Fruit fly (Drosophila melanogaster): Measurements from ENCODE around the gene CG14451.

The CG14451 gene

dm6 chr3L:22717137-22717767 is 4.6 kb downstream of the CG14451 start, which contains the start of the genes ArfGAP3 and CG32452 (continued):
- TF ChIP-seq CG17802 (tag; optimal IDR thresholded peaks at IDR 0.05) (peak; percentile 58), Sry-δ (GFP tag; optimal IDR thresholded peaks at IDR 0.05) (peak; percentile 56), CG8359 (GFP tag; optimal IDR thresholded peaks at IDR 0.05; ENCODE audit: borderline replicate concordance) (no peak), Ptx1 (GFP tag; IDR thresholded peaks at IDR 0.05) (peak; percentile 80), zen2 (GFP tag; IDR thresholded peaks at IDR 0.05; ENCODE audit: partially characterized antibody) (peak; percentile 27; the same call in 2 of the 3 replicates), mirr (GFP tag; optimal IDR thresholded peaks at IDR 0.05) (peak; percentile 51), hbn (GFP tag; IDR thresholded peaks at IDR 0.05; ENCODE audit: partially characterized antibody) (peak; percentile 67), hth (optimal IDR thresholded peaks at IDR 0.05) (no peak), CG31224 (GFP tag; IDR thresholded peaks at IDR 0.05) (peak; percentile 41; the same call in 1 of the 2 replicates), CG6654 (GFP tag; optimal IDR thresholded peaks at IDR 0.05) (no peak), CG9797 (GFP tag; optimal IDR thresholded peaks at IDR 0.05) (peak; percentile 22), ftz-f1 (GFP tag; optimal IDR thresholded peaks at IDR 0.05) (peak; percentile 77), Antp (GFP tag; optimal IDR thresholded peaks at IDR 0.05) (peak; percentile 36), CG14441 (GFP tag; IDR thresholded peaks at IDR 0.05) (peak; percentile 79), CG4730 (GFP tag; IDR thresholded peaks at IDR 0.05) (peak; percentile 41; the same call in 1 of the 2 replicates), Drgx (GFP tag; IDR thresholded peaks at IDR 0.05) (peak; percentile 59), gcm (GFP tag; optimal IDR thresholded peaks at IDR 0.05) (peak; percentile 54), fd64A (GFP tag; optimal IDR thresholded peaks at IDR 0.05) (no peak), nerfin-2 (GFP tag; IDR thresholded peaks at IDR 0.05; ENCODE audit: partially characterized antibody) (no peak), CG18011 (GFP tag; optimal IDR thresholded peaks at IDR 0.05) (peak; percentile 95), CG12155 (GFP tag; optimal IDR thresholded peaks at IDR 0.05) (peak; percentile 78), CG10543 (GFP tag; optimal IDR thresholded peaks at IDR 0.05) (peak; percentile 81), sim (GFP tag; IDR thresholded peaks at IDR 0.05) (no peak), CG18262 (tag; optimal IDR thresholded peaks at IDR 0.05) (peak; percentile 77), en (GFP tag; optimal IDR thresholded peaks at IDR 0.05) (peak; percentile 5), jigr1 (GFP tag; IDR thresholded peaks at IDR 0.05) (no peak), bbx (GFP tag; IDR thresholded peaks at IDR 0.05; ENCODE audit: partially characterized antibody) (peak; percentile 26; the same call in 1 of the 2 replicates), aop (GFP tag; IDR thresholded peaks at IDR 0.05) (0 out of 2 replicates have a peak, but pooled peaks have one; percentile 23), oc (tag; optimal IDR thresholded peaks at IDR 0.05) (peak; percentile 33), CG12104 (GFP tag; optimal IDR thresholded peaks at IDR 0.05) (peak; percentile 73), CG12391 (tag; optimal IDR thresholded peaks at IDR 0.05) (peak; percentile 87), HmgD (GFP tag; optimal IDR thresholded peaks at IDR 0.05) (peak; percentile 41), hkb (optimal IDR thresholded peaks at IDR 0.05) (no peak), hkb (GFP tag; IDR thresholded peaks at IDR 0.05) (peak; percentile 73), nerfin-1 (tag; optimal IDR thresholded peaks at IDR 0.05) (peak; percentile 75), CG34224 (GFP tag; IDR thresholded peaks at IDR 0.05; ENCODE audit: partially characterized antibody) (peak; percentile 68), CG1603 (tag; optimal IDR thresholded peaks at IDR 0.05) (peak; percentile 51), CG32767 (GFP tag; IDR thresholded peaks at IDR 0.05) (peak; percentile 66; the same call in 1 of the 2 replicates), CG15696 (tag; optimal IDR thresholded peaks at IDR 0.05) (peak; percentile 73), Dad (GFP tag; optimal IDR thresholded peaks at IDR 0.05) (peak; percentile 48), ind (GFP tag; optimal IDR thresholded peaks at IDR 0.05) (peak; percentile 78), bowl (GFP tag; IDR thresholded peaks at IDR 0.05) (no peak), seq (GFP tag; IDR thresholded peaks at IDR 0.05) (peak; percentile 56; the same call in 1 of the 2 replicates), CG10565 (GFP tag; optimal IDR thresholded peaks at IDR 0.05) (no peak), CG10654 (GFP tag; optimal IDR thresholded peaks at IDR 0.05) (peak; percentile 65), CG9932 (GFP tag; IDR thresholded peaks at IDR 0.05) (peak; percentile 90), pb (GFP tag; optimal IDR thresholded peaks at IDR 0.05) (no peak), CG11723 (GFP tag; optimal IDR thresholded peaks at IDR 0.05) (peak; percentile 37), tgo (GFP tag; IDR thresholded peaks at IDR 0.05) (peak; percentile 61; the same call in 2 of the 3 replicates), CG12219 (GFP tag; optimal IDR thresholded peaks at IDR 0.05) (peak; percentile 32)
